Worm (Caenorhabditis elegans) whole organism, L4 larva: Measurements from ENCODE around the gene sra-6.

Source experiments
- F37D6.2 ChIP-seq: sonication (generic microtip); optimal IDR thresholded peaks from 2 replicates; lab custom pipeline; 2016; ENCODE audit warnings: mild to moderate bottlenecking, missing genetic modification characterization, missing compliant biosample characterization
- ZK337.2 ChIP-seq: fragments of 200-800 bp; sonication (Bioruptor generic); IDR thresholded peaks from 2 replicates; pipeline ENCODE4 v1.3.6; 2022; ENCODE audit warnings: missing genetic modification reagents, missing genetic modification characterization, missing compliant biosample characterization
- ZK546.5 ChIP-seq, 2 experiments: sonication (generic microtip); optimal IDR thresholded peaks; 2 replicates each; lab custom pipeline; 2017; ENCODE audit warnings: missing biosample characterization in 2 of 2, missing genetic modification characterization in 2 of 2
- aha-1 ChIP-seq: fragments of 150-350 bp; peaks from one replicate; lab custom pipeline; 2014; ENCODE audit warnings: missing biosample characterization, missing genetic modification characterization
- aly-2 ChIP-seq: sonication (generic microtip); optimal IDR thresholded peaks from 2 replicates; lab custom pipeline; 2018; ENCODE audit warnings: missing biosample characterization, missing genetic modification characterization
- ceh-62 ChIP-seq: sonication (generic microtip); optimal IDR thresholded peaks from 2 replicates; lab custom pipeline; 2017; ENCODE audit warnings: missing biosample characterization, missing genetic modification characterization
- daf-12 ChIP-seq: fragments of 150-350 bp; optimal IDR thresholded peaks from 2 replicates; lab custom pipeline; 2014; ENCODE audit warnings: missing biosample characterization, missing genetic modification reagents, missing genetic modification characterization
- daf-16 ChIP-seq, 3 experiments: sonication (generic microtip); optimal IDR thresholded peaks; 2 replicates each; lab custom pipeline; 2016 to 2017; ENCODE audit warnings: missing genetic modification characterization in 3 of 3, missing genetic modification reagents in 3 of 3, mild to moderate bottlenecking in 2 of 3, missing compliant biosample characterization in 2 of 3, missing biosample characterization in 1 of 3, moderate library complexity in 1 of 3
- daf-19 ChIP-seq: fragments of 200-800 bp; sonication (Bioruptor generic); conservative IDR thresholded peaks from 2 replicates; pipeline ENCODE4 v1.3.6; 2022; ENCODE audit warnings: missing genetic modification characterization, missing compliant biosample characterization
- dmd-6 ChIP-seq: fragments of 200-800 bp; sonication (Bioruptor generic); IDR thresholded peaks from 2 replicates; pipeline ENCODE4 v1.3.6; 2022; ENCODE audit warnings: missing genetic modification reagents, missing genetic modification characterization, missing compliant biosample characterization
- duxl-1 ChIP-seq: sonication (generic microtip); optimal IDR thresholded peaks from 2 replicates; lab custom pipeline; 2016; ENCODE audit warnings: mild to moderate bottlenecking, missing genetic modification characterization, moderate library complexity, missing compliant biosample characterization; ENCODE audit not compliant: poor library complexity
- dve-1 ChIP-seq: sonication (generic microtip); optimal IDR thresholded peaks from 2 replicates; lab custom pipeline; 2017; ENCODE audit warnings: antibody characterized with exemption, mild to moderate bottlenecking, missing genetic modification characterization, missing compliant biosample characterization; ENCODE audit not compliant: insufficient read depth
- egl-27 ChIP-seq: sonication (generic microtip); optimal IDR thresholded peaks from 3 replicates; lab custom pipeline; 2017; ENCODE audit warnings: missing biosample characterization, missing genetic modification reagents, missing genetic modification characterization
- jun-1 ChIP-seq: fragments of 150-350 bp; optimal IDR thresholded peaks from 2 replicates; lab custom pipeline; 2014; ENCODE audit warnings: missing biosample characterization, missing genetic modification reagents, missing genetic modification characterization
- lim-7 ChIP-seq: fragments of 200-800 bp; sonication (Bioruptor generic); IDR thresholded peaks from 2 replicates; pipeline ENCODE4 v1.3.6; 2022; ENCODE audit warnings: missing genetic modification characterization, missing compliant biosample characterization
- lin-13 ChIP-seq: fragments of 150-350 bp; optimal IDR thresholded peaks from 2 replicates; lab custom pipeline; 2014; ENCODE audit warnings: missing biosample characterization, missing genetic modification reagents, missing genetic modification characterization
- mdl-1 ChIP-seq, 2 experiments: fragments of 150-350 bp in 1 of 2; sonication (generic microtip) in 1 of 2; optimal IDR thresholded peaks; 2 replicates each; lab custom pipeline; 2014 to 2017; ENCODE audit warnings: missing biosample characterization in 2 of 2, missing genetic modification characterization in 2 of 2
- mdt-29 ChIP-seq: fragments of 200-800 bp; sonication (Bioruptor generic); IDR thresholded peaks from 2 replicates; pipeline ENCODE4 v1.3.6; 2022; ENCODE audit warnings: missing genetic modification reagents, missing genetic modification characterization, missing compliant biosample characterization
- nhr-102 ChIP-seq: sonication (generic microtip); optimal IDR thresholded peaks from 2 replicates; lab custom pipeline; 2016; ENCODE audit warnings: mild to moderate bottlenecking, missing genetic modification characterization, moderate library complexity, missing compliant biosample characterization
- nhr-111 ChIP-seq: fragments of 200-800 bp; sonication (Bioruptor generic); optimal IDR thresholded peaks from 2 replicates; lab custom pipeline; 2018; ENCODE audit warnings: mild to moderate bottlenecking, missing genetic modification characterization, missing compliant biosample characterization
- nhr-28 ChIP-seq: fragments of 150-350 bp; optimal IDR thresholded peaks from 2 replicates; lab custom pipeline; 2014; ENCODE audit warnings: missing biosample characterization, missing genetic modification characterization
- nhr-48 ChIP-seq: sonication (generic microtip); optimal IDR thresholded peaks from 2 replicates; lab custom pipeline; 2016; ENCODE audit warnings: mild to moderate bottlenecking, missing genetic modification characterization, missing compliant biosample characterization
- nhr-6 ChIP-seq: fragments of 150-350 bp; optimal IDR thresholded peaks from 2 replicates; lab custom pipeline; 2014; ENCODE audit warnings: missing biosample characterization, missing genetic modification characterization
- nhr-77 ChIP-seq: fragments of 150-350 bp; optimal IDR thresholded peaks from 2 replicates; lab custom pipeline; 2014; ENCODE audit warnings: missing biosample characterization, missing genetic modification characterization
- rbr-2 ChIP-seq: sonication (generic microtip); optimal IDR thresholded peaks from 2 replicates; lab custom pipeline; 2016; ENCODE audit warnings: missing genotype, missing genetic modification characterization, missing compliant biosample characterization
- spr-1 ChIP-seq: sonication (generic microtip); optimal IDR thresholded peaks from 2 replicates; lab custom pipeline; 2016; ENCODE audit warnings: mild to moderate bottlenecking, missing genetic modification characterization, missing compliant biosample characterization
- spr-3 ChIP-seq: fragments of 200-800 bp; sonication (Bioruptor generic); optimal IDR thresholded peaks from 2 replicates; lab custom pipeline; 2018; ENCODE audit warnings: mild to moderate bottlenecking, missing genetic modification characterization, missing compliant biosample characterization
- tag-97 ChIP-seq: fragments of 200-800 bp; sonication (Bioruptor generic); IDR thresholded peaks from 2 replicates; pipeline ENCODE4 v1.3.6; 2022; ENCODE audit warnings: missing genetic modification characterization, missing compliant biosample characterization
- unc-130 ChIP-seq: sonication (generic microtip); optimal IDR thresholded peaks from 2 replicates; lab custom pipeline; 2016; ENCODE audit warnings: missing genetic modification reagents, missing genetic modification characterization, missing compliant biosample characterization
- unc-39 ChIP-seq: sonication (generic microtip); optimal IDR thresholded peaks from 2 replicates; lab custom pipeline; 2017; ENCODE audit warnings: missing biosample characterization, missing genetic modification characterization
- unc-62 ChIP-seq, 3 experiments: fragments of 150-350 bp in 1 of 3; sonication (generic microtip); optimal IDR thresholded peaks in 2 of 3; peaks in 1 of 3; 1 replicate in 1 of 3; 2 replicates in 2 of 3; lab custom pipeline; 2014 to 2017; ENCODE audit warnings: missing biosample characterization in 3 of 3, missing genetic modification characterization in 3 of 3, missing genetic modification reagents in 3 of 3, missing genotype in 1 of 3
- zip-11 ChIP-seq: fragments of 200-800 bp; sonication (Bioruptor generic); IDR thresholded peaks from 2 replicates; pipeline ENCODE4 v1.3.6; 2022; ENCODE audit warnings: missing genetic modification characterization, missing compliant biosample characterization
- zip-2 ChIP-seq: fragments of 150-350 bp; optimal IDR thresholded peaks from 2 replicates; lab custom pipeline; 2014; ENCODE audit warnings: missing biosample characterization, missing genetic modification characterization

Gene sra-6

DNA sequence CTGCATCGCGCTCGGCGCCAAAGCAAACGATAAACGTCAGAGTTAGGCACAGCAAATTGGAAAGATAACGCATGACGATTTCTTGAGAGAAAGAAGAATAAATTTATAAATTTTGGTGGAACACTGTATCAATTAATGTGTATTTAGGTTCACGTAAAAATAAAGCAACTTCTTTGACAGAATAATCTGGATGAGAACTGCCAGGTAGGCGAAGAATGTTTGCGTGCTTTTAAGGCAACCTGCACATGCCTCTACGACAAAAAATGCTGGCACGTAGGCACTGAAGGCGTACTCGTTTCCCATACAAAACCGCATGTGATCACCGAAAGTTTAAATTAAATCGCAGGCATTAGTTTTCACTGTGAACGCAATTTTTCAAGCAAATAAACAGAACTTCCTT lies 2.6 kb upstream of the sra-6 start, which contains the start of gene F35H8.1:
Gene F35H8.1 (minus strand): TSS at position 101 of the 400 bp plus-strand sequence.
- TF ChIP-seq daf-12 (tag; lab: Kevin White, UChicago), result no peak
- TF ChIP-seq unc-62 (GFP tag; optimal IDR thresholded peaks at IDR 0.05 in 1 of 2; lab: Kevin White, UChicago), result peak in 1 of 2 experiments; percentile 12
- no peak for TF ChIP-seq unc-62 (tag; optimal IDR thresholded peaks at IDR 0.05; lab: Kevin White, UChicago)

DNA sequence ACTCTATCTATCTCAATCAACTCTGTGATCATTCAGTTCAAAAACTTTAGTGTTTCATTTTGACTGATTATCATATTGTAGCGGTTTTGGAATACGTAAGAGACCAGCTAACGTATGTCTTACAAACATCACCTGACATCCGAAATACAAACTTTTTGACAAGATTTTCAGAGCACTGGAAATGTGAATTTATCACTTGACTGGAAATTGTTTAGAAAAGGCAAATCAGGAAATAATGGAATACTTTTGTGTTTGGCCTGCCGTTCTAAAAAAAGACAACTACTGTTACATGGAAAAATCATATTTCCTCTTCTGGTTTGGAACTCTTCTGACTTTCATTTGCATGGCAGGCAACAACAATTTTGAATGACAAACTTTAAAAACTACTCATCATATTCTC lies 918 bp upstream of the sra-6 start, which contains the start of gene F35H8.12:
Gene F35H8.12 (plus strand): TSS at position 301 of the 400 bp plus-strand sequence.
- TF ChIP-seq duxl-1 (tag; lab: Kevin White, UChicago) (no peak), F37D6.2 (tag; lab: Kevin White, UChicago) (no peak), mdl-1 (tag; optimal IDR thresholded peaks at IDR 0.05; lab: Kevin White, UChicago) (no peak), ZK546.5 (tag; optimal IDR thresholded peaks at IDR 0.05; lab: Kevin White, UChicago) (no peak), nhr-48 (tag; lab: Kevin White, UChicago) (no peak), ceh-62 (tag; lab: Kevin White, UChicago) (no peak), unc-130 (no peak)

DNA sequence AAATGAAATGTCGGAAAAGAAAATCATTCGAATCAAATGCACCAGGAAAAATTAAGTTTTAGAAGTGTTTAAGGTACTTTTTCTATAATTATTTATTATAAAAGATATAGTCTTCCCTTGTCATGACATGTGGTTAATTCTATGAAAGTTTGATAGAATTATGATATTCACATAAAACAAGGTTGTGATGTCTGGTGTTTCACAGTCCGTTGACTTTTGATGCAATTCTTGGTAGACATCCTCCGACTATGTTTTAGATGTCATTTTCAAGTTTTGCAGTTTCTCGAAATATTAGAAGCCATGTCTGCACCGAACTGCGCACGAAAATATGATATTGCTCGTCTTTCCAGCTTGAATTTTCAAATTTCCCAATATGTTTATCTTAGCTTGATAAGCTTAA lies 6.2 kb downstream of the sra-6 start, which contains the start of gene sra-7:
Gene sra-7 (plus strand): TSS at position 301 of the 400 bp plus-strand sequence.
- TF ChIP-seq aly-2 (tag; lab: Kevin White, UChicago) (no peak), aha-1 (tag; lab: Kevin White, UChicago) (peak; percentile 8), unc-39 (tag; lab: Kevin White, UChicago) (no peak), zip-11 (GFP tag; lab: Robert Waterston, UW) (no peak)
- TF ChIP-seq, all 104 proteins: peak for 1

DNA sequence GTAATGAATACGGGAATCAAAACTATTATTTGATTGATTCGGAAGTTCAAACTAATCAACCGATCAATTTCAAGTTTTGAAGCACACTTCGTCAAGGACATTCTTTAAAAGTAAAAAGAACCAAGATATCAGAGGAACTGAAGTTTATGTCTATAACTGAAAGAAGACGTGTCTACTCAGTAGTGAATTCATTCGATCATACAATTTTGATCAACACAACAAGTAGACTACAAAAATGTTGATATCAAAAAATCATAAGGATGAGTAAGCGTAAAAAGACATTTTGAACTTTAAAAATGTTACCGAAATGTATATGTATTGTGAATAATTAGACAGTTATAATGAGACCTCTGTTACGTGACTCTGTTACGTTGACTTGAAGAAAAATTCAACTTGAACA lies 7.8 kb downstream of the sra-6 start, which contains the start of gene sra-4:
Gene sra-4 (minus strand): TSS at position 101 of the 400 bp plus-strand sequence.
- no peak for TF ChIP-seq lin-13
- no peak for TF ChIP-seq rbr-2 (tag; lab: Kevin White, UChicago)

DNA sequence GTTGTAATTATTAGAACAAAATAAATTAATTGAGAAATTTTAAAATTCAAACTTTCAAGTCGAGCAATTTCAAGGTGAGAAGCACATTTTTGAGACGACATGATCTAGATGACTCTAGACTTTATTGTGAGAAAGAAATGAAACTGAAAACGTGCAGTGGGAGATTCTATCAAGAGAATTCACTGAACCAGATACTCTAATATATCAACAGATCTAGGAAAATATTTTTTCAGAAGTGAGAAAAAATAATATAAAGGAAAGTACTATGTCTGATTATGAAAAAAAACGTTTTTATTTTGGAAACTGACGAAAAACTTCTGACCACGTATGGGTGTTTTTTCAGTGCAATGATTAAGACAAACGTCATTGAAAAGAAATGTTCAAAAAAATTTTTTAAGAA lies 9.9 kb downstream of the sra-6 start, which contains the start of gene sra-3:
Gene sra-3 (minus strand): TSS at position 101 of the 400 bp plus-strand sequence.
- TF ChIP-seq lim-7 (GFP tag; lab: Robert Waterston, UW) (no peak), tag-97 (GFP tag; lab: Robert Waterston, UW) (no peak), nhr-48 (tag; lab: Kevin White, UChicago) (no peak), daf-19 (GFP tag; lab: Robert Waterston, UW) (no peak), jun-1 (tag; lab: Kevin White, UChicago) (no peak), unc-130 (no peak), aha-1 (tag; lab: Kevin White, UChicago) (no peak), spr-1 (tag; lab: Kevin White, UChicago) (no peak), nhr-28 (tag; lab: Kevin White, UChicago) (no peak), nhr-102 (tag; lab: Kevin White, UChicago) (no peak), nhr-77 (no peak), nhr-111 (GFP tag; lab: Kevin White, UChicago) (no peak), egl-27 (tag; lab: Kevin White, UChicago) (no peak), dve-1 (tag; lab: Kevin White, UChicago) (no peak)

DNA sequence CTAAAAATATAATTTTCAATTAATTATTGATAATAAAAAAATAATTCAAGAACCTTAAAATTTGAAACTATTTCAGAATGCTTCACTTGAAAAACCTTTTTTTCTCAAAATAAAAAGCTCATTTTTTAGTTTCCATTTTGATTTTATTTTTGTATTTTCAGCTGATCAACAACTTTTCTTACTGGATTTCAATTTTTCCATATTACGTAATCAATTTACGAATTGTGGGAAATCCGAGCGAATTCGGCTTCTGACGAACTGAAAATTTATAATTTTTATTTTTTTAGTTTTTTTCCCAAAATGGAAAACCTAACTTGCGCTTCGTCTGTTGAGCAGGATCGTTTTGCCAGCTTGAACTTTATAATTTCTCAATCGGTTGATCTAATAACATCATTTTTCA lies 13.2 kb downstream of the sra-6 start, which contains the start of gene sra-8:
Gene sra-8 (plus strand): TSS at position 301 of the 400 bp plus-strand sequence.
- no peak for TF ChIP-seq F37D6.2 (tag; lab: Kevin White, UChicago)
- no peak for TF ChIP-seq ZK337.2 (GFP tag; lab: Robert Waterston, UW)
- no peak for TF ChIP-seq zip-2 (tag; lab: Kevin White, UChicago)
- TF ChIP-seq nhr-6 (tag; lab: Kevin White, UChicago), result no peak
- no peak for TF ChIP-seq dmd-6 (GFP tag; lab: Robert Waterston, UW)
- TF ChIP-seq daf-16 (GFP tag; optimal IDR thresholded peaks at IDR 0.05; lab: Kevin White, UChicago), result no peak
- TF ChIP-seq daf-16 (tag; optimal IDR thresholded peaks at IDR 0.05; lab: Kevin White, UChicago), result no peak
- TF ChIP-seq spr-3 (GFP tag; lab: Kevin White, UChicago), result no peak
- no peak for TF ChIP-seq mdt-29
